Worm (Caenorhabditis elegans): Measurements from ENCODE around the gene his-4.
"Not testable (repeated sequence)": the region's sequence is repeated elsewhere in the genome, so short reads cannot be mapped to it uniquely, and the experiment has no call there.

Gene his-4

ce11 chrV:16000433-16000832 is 39.9 kb downstream of the his-4 start, which contains the start of gene nhr-50:
nhr-50 (minus strand) TSS chrV:16000631.
- no peak for TF ChIP-seq bed-3 (GFP tag; optimal IDR thresholded peaks at IDR 0.05)
- TF ChIP-seq nhr-28 (tag; optimal IDR thresholded peaks at IDR 0.05), result no peak
- TF ChIP-seq nhr-12 (tag; optimal IDR thresholded peaks at IDR 0.05), result no peak
- TF ChIP-seq drap-1 (GFP tag; optimal IDR thresholded peaks at IDR 0.05), result no peak
- TF ChIP-seq pha-4 (tag; optimal IDR thresholded peaks at IDR 0.05), result peak; percentile 36
- TF ChIP-seq lsy-2 (tag; optimal IDR thresholded peaks at IDR 0.05), result no peak

ce11 chrV:15996655-15997186 is 43.6 kb downstream of the his-4 start, which contains the start of the genes C06C6.9 and C06C6.8:
C06C6.9 (minus strand) TSS chrV:15996755.
C06C6.8 (plus strand) TSS chrV:15997136.
- no peak for TF ChIP-seq elt-3 (tag; optimal IDR thresholded peaks at IDR 0.05)
- TF ChIP-seq nhr-28 (tag; optimal IDR thresholded peaks at IDR 0.05), result no peak
- TF ChIP-seq M03D4.4 (tag; optimal IDR thresholded peaks at IDR 0.05), result no peak

- TF ChIP-seq nhr-28 (tag; optimal IDR thresholded peaks at IDR 0.05); bed-3 (GFP tag; optimal IDR thresholded peaks at IDR 0.05); sem-2 (GFP tag; optimal IDR thresholded peaks at IDR 0.05): not testable (repeated sequence)
These were observed 48.5 kb downstream of the his-4 start, which contains the start of gene C06C6.7 for ce11 chrV:15991850-15992249. C06C6.7 (plus strand) TSS chrV:15992150.

All from whole organism, mixed stage, embryonic.